Worm (Caenorhabditis elegans) whole organism, young adult: ENCODE data around the gene C50F7.6.

Experiments used
- F55B11.4 ChIP-seq: sonication (generic microtip); optimal IDR thresholded peaks from 2 replicates; lab custom pipeline; 2016; ENCODE audit warnings: missing compliant biosample characterization, missing genetic modification characterization, borderline replicate concordance; ENCODE audit not compliant: insufficient read depth
- T26A5.8 ChIP-seq: sonication (generic microtip); optimal IDR thresholded peaks from 2 replicates; lab custom pipeline; 2016; ENCODE audit warnings: missing genetic modification characterization, missing compliant biosample characterization
- athp-1 ChIP-seq: sonication (generic microtip); optimal IDR thresholded peaks from 2 replicates; lab custom pipeline; 2017; ENCODE audit warnings: mild to moderate bottlenecking, missing genetic modification characterization, missing compliant biosample characterization
- die-1 ChIP-seq: sonication (generic microtip); optimal IDR thresholded peaks from 2 replicates; lab custom pipeline; 2016; ENCODE audit warnings: missing genotype, mild to moderate bottlenecking, missing genetic modification characterization, missing compliant biosample characterization
- dpff-1 ChIP-seq: sonication (generic microtip); optimal IDR thresholded peaks from 2 replicates; lab custom pipeline; 2017; ENCODE audit warnings: mild to moderate bottlenecking, missing genetic modification characterization, missing compliant biosample characterization
- egl-44 ChIP-seq: fragments of 200-800 bp; sonication (Bioruptor generic); IDR thresholded peaks from 2 replicates; pipeline ENCODE4 v1.3.6; 2022; ENCODE audit warnings: missing genetic modification reagents, missing genetic modification characterization, missing compliant biosample characterization
- lin-54 ChIP-seq: fragments of 200-800 bp; sonication (Bioruptor generic); optimal IDR thresholded peaks from 2 replicates; lab custom pipeline; 2018; ENCODE audit warnings: mild to moderate bottlenecking, missing genetic modification characterization, missing compliant biosample characterization
- mes-4 ChIP-seq: sonication (generic microtip); optimal IDR thresholded peaks from 2 replicates; lab custom pipeline; 2016; ENCODE audit warnings: missing genotype, missing genetic modification characterization, missing compliant biosample characterization
- pha-4 ChIP-seq: fragments of 150-350 bp; sonication (generic microtip); optimal IDR thresholded peaks from 2 replicates; lab custom pipeline; 2014; ENCODE audit warnings: missing biosample characterization, missing genetic modification reagents, missing genetic modification characterization
- sdz-38 ChIP-seq: sonication (generic microtip); optimal IDR thresholded peaks from 2 replicates; lab custom pipeline; 2016; ENCODE audit warnings: missing genotype, missing genetic modification characterization, missing compliant biosample characterization
- unc-130 ChIP-seq: sonication (generic microtip); optimal IDR thresholded peaks from 2 replicates; lab custom pipeline; 2016; ENCODE audit warnings: missing genetic modification reagents, missing genetic modification characterization, missing compliant biosample characterization

ce11 chrIV:7712252-7712651, 10.7 kb downstream of the C50F7.6 start:
- TF ChIP-seq unc-130 (no peak), athp-1 (tag; lab: Kevin White, UChicago) (no peak), sdz-38 (tag; lab: Kevin White, UChicago) (no peak), die-1 (tag; lab: Kevin White, UChicago) (no peak), F55B11.4 (tag; lab: Kevin White, UChicago) (no peak), egl-44 (GFP tag; lab: Robert Waterston, UW) (no peak), pha-4 (tag; lab: Kevin White, UChicago) (no peak), lin-54 (GFP tag; lab: Kevin White, UChicago) (no peak), mes-4 (tag; lab: Kevin White, UChicago) (no peak), T26A5.8 (tag; lab: Kevin White, UChicago) (no peak), dpff-1 (no peak)
